Worm (Caenorhabditis elegans) whole organism, L4 larva: ENCODE results near the gene slc-17.1.

Source experiments
- aly-2 ChIP-seq: sonication (generic microtip); optimal IDR thresholded peaks from 2 replicates; lab custom pipeline; 2018; ENCODE audit warnings: missing biosample characterization, missing genetic modification characterization
- ama-1 ChIP-seq: fragments of 150-350 bp; optimal IDR thresholded peaks from 2 replicates; lab custom pipeline; 2014; ENCODE audit warnings: inconsistent platforms, mixed read lengths
- daf-12 ChIP-seq: fragments of 150-350 bp; optimal IDR thresholded peaks from 2 replicates; lab custom pipeline; 2014; ENCODE audit warnings: missing biosample characterization, missing genetic modification reagents, missing genetic modification characterization
- daf-16 ChIP-seq, 3 experiments: sonication (generic microtip); optimal IDR thresholded peaks; 2 replicates each; lab custom pipeline; 2016 to 2017; ENCODE audit warnings: missing genetic modification characterization in 3 of 3, missing genetic modification reagents in 3 of 3, mild to moderate bottlenecking in 2 of 3, missing compliant biosample characterization in 2 of 3, missing biosample characterization in 1 of 3, moderate library complexity in 1 of 3
- daf-8 ChIP-seq: fragments of 200-800 bp; sonication (Bioruptor generic); IDR thresholded peaks from 2 replicates; pipeline ENCODE4 v1.3.6; 2022; ENCODE audit warnings: missing genetic modification characterization, missing compliant biosample characterization
- dmd-9 ChIP-seq: fragments of 200-800 bp; sonication (Bioruptor generic); IDR thresholded peaks from 2 replicates; pipeline ENCODE4 v1.3.6; 2022; ENCODE audit warnings: missing genetic modification reagents, missing genetic modification characterization, missing compliant biosample characterization
- fos-1 ChIP-seq: fragments of 150-350 bp; optimal IDR thresholded peaks from 2 replicates; lab custom pipeline; 2014; ENCODE audit warnings: missing biosample characterization, missing genetic modification characterization
- jun-1 ChIP-seq: fragments of 150-350 bp; optimal IDR thresholded peaks from 2 replicates; lab custom pipeline; 2014; ENCODE audit warnings: missing biosample characterization, missing genetic modification reagents, missing genetic modification characterization
- lim-7 ChIP-seq: fragments of 200-800 bp; sonication (Bioruptor generic); IDR thresholded peaks from 2 replicates; pipeline ENCODE4 v1.3.6; 2022; ENCODE audit warnings: missing genetic modification characterization, missing compliant biosample characterization
- lin-13 ChIP-seq: fragments of 150-350 bp; optimal IDR thresholded peaks from 2 replicates; lab custom pipeline; 2014; ENCODE audit warnings: missing biosample characterization, missing genetic modification reagents, missing genetic modification characterization
- nhr-76 ChIP-seq: fragments of 150-350 bp; optimal IDR thresholded peaks from 2 replicates; lab custom pipeline; 2014; ENCODE audit warnings: missing biosample characterization, missing genetic modification characterization
- tag-97 ChIP-seq: fragments of 200-800 bp; sonication (Bioruptor generic); IDR thresholded peaks from 2 replicates; pipeline ENCODE4 v1.3.6; 2022; ENCODE audit warnings: missing genetic modification characterization, missing compliant biosample characterization
- unc-39 ChIP-seq: sonication (generic microtip); optimal IDR thresholded peaks from 2 replicates; lab custom pipeline; 2017; ENCODE audit warnings: missing biosample characterization, missing genetic modification characterization
- zfp-2 ChIP-seq: sonication (generic microtip); optimal IDR thresholded peaks from 2 replicates; lab custom pipeline; 2016; ENCODE audit warnings: mild to moderate bottlenecking, missing genetic modification characterization, missing compliant biosample characterization

ce11 chrX:17420585-17421459, 43.9 kb downstream of the slc-17.1 start:
- TF ChIP-seq lin-13 (GFP tag; lab: Kevin White, UChicago): no peak
- TF ChIP-seq ama-1 (lab: Kevin White, UChicago): peak; percentile 95
- TF ChIP-seq fos-1 (tag; lab: Kevin White, UChicago): no peak
- TF ChIP-seq nhr-76 (tag; lab: Kevin White, UChicago): no peak
- no peak for TF ChIP-seq dmd-9
- TF ChIP-seq daf-8: no peak
- no peak for TF ChIP-seq daf-16 (GFP tag; optimal IDR thresholded peaks at IDR 0.05; lab: Kevin White, UChicago)
- TF ChIP-seq daf-16 (tag; optimal IDR thresholded peaks at IDR 0.05; lab: Kevin White, UChicago): no peak
- TF ChIP-seq tag-97 (GFP tag; lab: Robert Waterston, UW): no peak
- no peak for TF ChIP-seq aly-2 (tag; lab: Kevin White, UChicago)
- no peak for TF ChIP-seq daf-12
- no peak for TF ChIP-seq unc-39
- TF ChIP-seq zfp-2: no peak
- no peak for TF ChIP-seq jun-1 (tag; lab: Kevin White, UChicago)
- peak; percentile 24; the same call in 1 of the 2 replicates for TF ChIP-seq lim-7 (GFP tag; lab: Robert Waterston, UW)
